Fruit fly (Drosophila melanogaster): Measurements from ENCODE around the gene CG4822.

dm6 chr2L:88528-88927 is 33.0 kb downstream of the CG4822 start:
- TF ChIP-seq tna (GFP tag; IDR thresholded peaks at IDR 0.05; ENCODE audit: partially characterized antibody) (no peak), tin (GFP tag; optimal IDR thresholded peaks at IDR 0.05) (no peak), CG5953 (GFP tag; IDR thresholded peaks at IDR 0.05) (no peak), lola (GFP tag; optimal IDR thresholded peaks at IDR 0.05) (no peak), fd96Cb (tag; optimal IDR thresholded peaks at IDR 0.05) (no peak), CG10321 (GFP tag; IDR thresholded peaks at IDR 0.05) (no peak)

Data from whole organism, embryonic.